Fruit fly (Drosophila melanogaster) whole organism, wandering third instar larva: ENCODE results near the gene CG8132.

Experiments
- CG9705 ChIP-seq: fragments of 200-800 bp; sonication (Bioruptor generic); optimal IDR thresholded peaks from 2 replicates; lab custom pipeline; 2018; ENCODE audit warnings: missing biosample characterization, mild to moderate bottlenecking, missing genetic modification characterization
- HLH106 ChIP-seq: fragments of 200-800 bp; optimal IDR thresholded peaks from 3 replicates; lab custom pipeline; 2019; ENCODE audit warnings: missing biosample characterization, mild to moderate bottlenecking, missing genetic modification characterization, moderate library complexity
- Hr78 ChIP-seq: fragments of >200 bp; optimal IDR thresholded peaks from 2 replicates; lab custom pipeline; 2017; ENCODE audit warnings: missing biosample characterization, missing genetic modification characterization
- Myc ChIP-seq: fragments of >200 bp; optimal IDR thresholded peaks from 2 replicates; lab custom pipeline; 2017
- OdsH ChIP-seq: fragments of 200-800 bp; sonication (Bioruptor generic); optimal IDR thresholded peaks from 2 replicates; lab custom pipeline; 2016; ENCODE audit warnings: missing biosample characterization, mild to moderate bottlenecking, missing genetic modification characterization
- ey ChIP-seq: fragments of 200-800 bp; sonication (Bioruptor generic); optimal IDR thresholded peaks from 2 replicates; lab custom pipeline; 2016; ENCODE audit warnings: missing biosample characterization, missing genetic modification characterization
- foxo ChIP-seq, 2 experiments: fragments of 200-800 bp; sonication (Bioruptor generic); optimal IDR thresholded peaks; 2 replicates in 1 of 2; 3 replicates in 1 of 2; lab custom pipeline; 2016 to 2017; ENCODE audit warnings: missing biosample characterization in 2 of 2, missing genetic modification characterization in 2 of 2
- fru ChIP-seq: fragments of 200-800 bp; sonication (Bioruptor generic); optimal IDR thresholded peaks from 3 replicates; lab custom pipeline; 2016; ENCODE audit warnings: missing biosample characterization, mild to moderate bottlenecking, missing genetic modification characterization
- lola ChIP-seq: fragments of >200 bp; optimal IDR thresholded peaks from 2 replicates; lab custom pipeline; 2017; ENCODE audit warnings: missing biosample characterization, missing genetic modification characterization
- pan ChIP-seq: fragments of >200 bp; optimal IDR thresholded peaks from 2 replicates; lab custom pipeline; 2017
- psq ChIP-seq: fragments of 200-800 bp; sonication (Bioruptor generic); optimal IDR thresholded peaks from 3 replicates; lab custom pipeline; 2017; ENCODE audit warnings: missing biosample characterization, mild to moderate bottlenecking, missing genetic modification characterization, moderate library complexity
- tai ChIP-seq: sonication (Bioruptor generic); optimal IDR thresholded peaks from 2 replicates; lab custom pipeline; 2016; ENCODE audit warnings: missing biosample characterization, missing genetic modification characterization
- usp ChIP-seq: fragments of >200 bp; optimal IDR thresholded peaks from 2 replicates; lab custom pipeline; 2017; ENCODE audit warnings: missing biosample characterization, missing genetic modification characterization

- TF ChIP-seq OdsH (GFP tag; lab: Kevin White, UChicago): no peak
- TF ChIP-seq usp (GFP tag; lab: Kevin White, UChicago): no peak
- no peak for TF ChIP-seq psq (GFP tag; lab: Kevin White, UChicago)
- no peak for TF ChIP-seq lola
- no peak for TF ChIP-seq Hr78 (GFP tag; lab: Kevin White, UChicago)
- no peak for TF ChIP-seq pan (lab: Kevin White, UChicago)
- no peak for TF ChIP-seq CG9705
- no peak for TF ChIP-seq ey (GFP tag; lab: Kevin White, UChicago)
- no peak for TF ChIP-seq foxo (GFP tag; optimal IDR thresholded peaks at IDR 0.05; lab: Kevin White, UChicago)
- TF ChIP-seq fru: no peak
- no peak for TF ChIP-seq Myc
- no peak for TF ChIP-seq HLH106 (tag; lab: Kevin White, UChicago)
- TF ChIP-seq tai (GFP tag; lab: Kevin White, UChicago): no peak
These were observed 41.9 kb upstream of the CG8132 start for dm6 chr3R:9359393-9359792.
